Fruit fly (Drosophila melanogaster) whole organism, embryonic: ENCODE measurements around the gene CG8677.

Experiments used
- Ada2b ChIP-seq: fragments of 200-800 bp; sonication (Bioruptor generic); IDR thresholded peaks from 2 replicates; pipeline ENCODE4 v1.3.6; 2022; ENCODE audit warnings: missing biosample characterization, missing genetic modification characterization
- C15 ChIP-seq: fragments of 200-800 bp; sonication (Bioruptor generic); IDR thresholded peaks from 3 replicates; pipeline ENCODE4 v1.3.6; 2022; ENCODE audit warnings: missing biosample characterization, missing genetic modification characterization
- CG11695 ChIP-seq: fragments of 200-800 bp; sonication (Bioruptor generic); IDR thresholded peaks from 3 replicates; pipeline ENCODE4 v1.3.6; 2022; ENCODE audit warnings: missing biosample characterization, missing genetic modification characterization
- CG12219 ChIP-seq: fragments of 200-800 bp; sonication (Bioruptor generic); optimal IDR thresholded peaks from 3 replicates; lab custom pipeline; 2018; ENCODE audit warnings: missing biosample characterization, mild to moderate bottlenecking, missing genetic modification characterization
- CG15479 ChIP-seq: fragments of 200-800 bp; sonication (Bioruptor generic); optimal IDR thresholded peaks from 3 replicates; lab custom pipeline; 2019; ENCODE audit warnings: missing biosample characterization, mild to moderate bottlenecking, missing genetic modification characterization, moderate library complexity
- CG1602 ChIP-seq: fragments of 200-800 bp; sonication (Bioruptor generic); optimal IDR thresholded peaks from 3 replicates; lab custom pipeline; 2016; ENCODE audit warnings: missing biosample characterization, missing genetic modification characterization
- CG1603 ChIP-seq: fragments of 200-800 bp; sonication (Bioruptor generic); optimal IDR thresholded peaks from 2 replicates; lab custom pipeline; 2019; ENCODE audit warnings: missing biosample characterization, mild to moderate bottlenecking, missing genetic modification characterization, moderate library complexity
- CG17186 ChIP-seq: fragments of 200-800 bp; sonication (Bioruptor generic); optimal IDR thresholded peaks from 3 replicates; lab custom pipeline; 2017; ENCODE audit warnings: missing biosample characterization, missing genetic modification reagents, missing genetic modification characterization
- CG2199 ChIP-seq: fragments of 200-800 bp; sonication (Bioruptor generic); IDR thresholded peaks from 3 replicates; pipeline ENCODE4 v1.3.6; 2022; ENCODE audit warnings: missing biosample characterization, missing genetic modification characterization
- CG2678 ChIP-seq: fragments of 200-800 bp; sonication (Bioruptor generic); optimal IDR thresholded peaks from 3 replicates; lab custom pipeline; 2019; ENCODE audit warnings: missing biosample characterization, mild to moderate bottlenecking, missing genetic modification characterization, moderate library complexity
- CG3065 ChIP-seq: fragments of 200-800 bp; sonication (Bioruptor generic); optimal IDR thresholded peaks from 2 replicates; lab custom pipeline; 2016; ENCODE audit warnings: missing biosample characterization, missing genetic modification characterization
- CG5953 ChIP-seq: fragments of 200-800 bp; sonication (Bioruptor generic); IDR thresholded peaks from 2 replicates; pipeline ENCODE4 v1.3.6; 2022; ENCODE audit warnings: missing biosample characterization, missing genetic modification characterization
- CG7556 ChIP-seq: fragments of 200-800 bp; sonication (Bioruptor generic); optimal IDR thresholded peaks from 2 replicates; lab custom pipeline; 2017; ENCODE audit warnings: missing biosample characterization, mild to moderate bottlenecking, missing genetic modification characterization
- CG7839 ChIP-seq: fragments of 200-800 bp; sonication (Bioruptor generic); optimal IDR thresholded peaks from 3 replicates; lab custom pipeline; 2018; ENCODE audit warnings: missing biosample characterization, mild to moderate bottlenecking, missing genetic modification characterization, moderate library complexity
- CG8290 ChIP-seq, 3 experiments: fragments of 200-800 bp; sonication (Bioruptor generic); optimal IDR thresholded peaks; 2 replicates each; lab custom pipeline; 2016 to 2019; ENCODE audit warnings: missing biosample characterization in 3 of 3, missing genetic modification characterization in 3 of 3, mild to moderate bottlenecking in 2 of 3, moderate library complexity in 1 of 3
- CG8944 ChIP-seq: fragments of 200-800 bp; sonication (Bioruptor generic); optimal IDR thresholded peaks from 3 replicates; lab custom pipeline; 2016; ENCODE audit warnings: missing biosample characterization, missing genetic modification characterization
- CHES-1-like ChIP-seq: fragments of 200-800 bp; sonication (Bioruptor generic); optimal IDR thresholded peaks from 2 replicates; lab custom pipeline; 2016; ENCODE audit warnings: missing biosample characterization, missing genetic modification characterization
- Chrac-16 ChIP-seq: fragments of 200-800 bp; sonication (Bioruptor generic); optimal IDR thresholded peaks from 3 replicates; lab custom pipeline; 2016; ENCODE audit warnings: missing biosample characterization, missing genetic modification characterization
- Dp ChIP-seq: fragments of 200-800 bp; sonication (Bioruptor generic); optimal IDR thresholded peaks from 2 replicates; lab custom pipeline; 2018; ENCODE audit warnings: missing biosample characterization, mild to moderate bottlenecking, missing genetic modification characterization, moderate library complexity
- GATAe ChIP-seq: fragments of 200-800 bp; sonication (Bioruptor generic); conservative IDR thresholded peaks from 2 replicates; pipeline ENCODE4 v1.3.6; 2022; ENCODE audit warnings: missing biosample characterization, missing genetic modification characterization
- Gsc ChIP-seq: fragments of 200-800 bp; sonication (Bioruptor generic); IDR thresholded peaks from 2 replicates; pipeline ENCODE4 v1.3.6; 2022; ENCODE audit warnings: missing biosample characterization, missing genetic modification characterization
- Hsf ChIP-seq: fragments of 200-800 bp; sonication (Bioruptor generic); optimal IDR thresholded peaks from 3 replicates; lab custom pipeline; 2016; ENCODE audit warnings: missing biosample characterization, missing genetic modification characterization
- Max ChIP-seq: fragments of 200-800 bp; sonication (Bioruptor generic); optimal IDR thresholded peaks from 2 replicates; lab custom pipeline; 2016; ENCODE audit warnings: missing biosample characterization, mild to moderate bottlenecking, missing genetic modification characterization
- Mrtf ChIP-seq: fragments of 200-800 bp; sonication (Bioruptor generic); IDR thresholded peaks from 3 replicates; pipeline ENCODE4 v1.3.6; 2022; ENCODE audit warnings: missing biosample characterization, missing genetic modification characterization
- Ravus ChIP-seq: fragments of 200-800 bp; sonication (Bioruptor generic); IDR thresholded peaks from 2 replicates; pipeline ENCODE4 v1.3.6; 2022; ENCODE audit warnings: missing biosample characterization, missing genetic modification characterization
- YL-1 ChIP-seq: fragments of 200-800 bp; sonication (Bioruptor generic); optimal IDR thresholded peaks from 3 replicates; lab custom pipeline; 2017; ENCODE audit warnings: missing biosample characterization, mild to moderate bottlenecking, missing genetic modification characterization
- ara ChIP-seq: fragments of 200-800 bp; sonication (Bioruptor generic); IDR thresholded peaks from 2 replicates; pipeline ENCODE4 v1.3.6; 2022; ENCODE audit warnings: missing biosample characterization, missing genetic modification characterization
- cato ChIP-seq: fragments of 200-800 bp; sonication (Bioruptor generic); optimal IDR thresholded peaks from 2 replicates; lab custom pipeline; 2016; ENCODE audit warnings: missing biosample characterization, missing genetic modification characterization, borderline replicate concordance
- chif ChIP-seq, 2 experiments: fragments of 200-800 bp; sonication (Bioruptor generic); optimal IDR thresholded peaks; 3 replicates each; lab custom pipeline; 2016; ENCODE audit warnings: missing biosample characterization in 2 of 2, missing genetic modification characterization in 2 of 2
- dpn ChIP-seq, 2 experiments: fragments of 200-800 bp; sonication (Bioruptor generic); optimal IDR thresholded peaks; 3 replicates each; lab custom pipeline; 2016; ENCODE audit warnings: missing biosample characterization in 2 of 2, missing genetic modification characterization in 2 of 2
- emc ChIP-seq: fragments of 200-800 bp; sonication (Bioruptor generic); optimal IDR thresholded peaks from 2 replicates; lab custom pipeline; 2016; ENCODE audit warnings: missing biosample characterization, missing genetic modification characterization
- ems ChIP-seq: fragments of 200-800 bp; sonication (Bioruptor generic); optimal IDR thresholded peaks from 3 replicates; lab custom pipeline; 2016; ENCODE audit warnings: missing biosample characterization, missing genetic modification characterization
- esg ChIP-seq: fragments of 200-800 bp; sonication (Bioruptor generic); conservative IDR thresholded peaks from 2 replicates; pipeline ENCODE4 v1.3.6; 2022; ENCODE audit warnings: missing biosample characterization, missing genetic modification characterization
- fu2 ChIP-seq: fragments of 200-800 bp; sonication (Bioruptor generic); optimal IDR thresholded peaks from 2 replicates; lab custom pipeline; 2016; ENCODE audit warnings: missing biosample characterization, missing genetic modification characterization
- gfzf ChIP-seq: fragments of 200-800 bp; sonication (Bioruptor generic); optimal IDR thresholded peaks from 2 replicates; lab custom pipeline; 2016; ENCODE audit warnings: missing biosample characterization, mild to moderate bottlenecking, missing genetic modification characterization, moderate library complexity
- h ChIP-seq: fragments of >200 bp; optimal IDR thresholded peaks from 2 replicates; lab custom pipeline; 2017
- hbn ChIP-seq: fragments of 200-800 bp; sonication (Bioruptor generic); IDR thresholded peaks from 2 replicates; pipeline ENCODE4 v1.3.6; 2022; ENCODE audit warnings: missing biosample characterization, missing genetic modification characterization; ENCODE audit not compliant: partially characterized antibody
- her ChIP-seq: fragments of 200-800 bp; sonication (Bioruptor generic); optimal IDR thresholded peaks from 2 replicates; lab custom pipeline; 2016; ENCODE audit warnings: missing biosample characterization, missing genetic modification characterization
- insv ChIP-seq, 2 experiments: fragments of 200-800 bp; sonication (Bioruptor generic); optimal IDR thresholded peaks; 3 replicates each; lab custom pipeline; 2016 to 2018; ENCODE audit warnings: missing biosample characterization in 2 of 2, missing genetic modification characterization in 2 of 2
- inv ChIP-seq: fragments of 200-800 bp; sonication (Bioruptor generic); IDR thresholded peaks from 2 replicates; pipeline ENCODE4 v1.3.6; 2022; ENCODE audit warnings: missing biosample characterization, missing genetic modification characterization; ENCODE audit not compliant: partially characterized antibody
- klu ChIP-seq: fragments of 200-800 bp; sonication (Bioruptor generic); IDR thresholded peaks from 2 replicates; pipeline ENCODE4 v1.3.6; 2022; ENCODE audit warnings: missing biosample characterization, missing genetic modification characterization
- lbe ChIP-seq: fragments of 200-800 bp; sonication (Bioruptor generic); optimal IDR thresholded peaks from 2 replicates; lab custom pipeline; 2016; ENCODE audit warnings: missing biosample characterization, mild to moderate bottlenecking, missing genetic modification characterization
- pan ChIP-seq, 4 experiments: fragments of >200 bp in 3 of 4; fragments of 200-800 bp in 1 of 4; sonication (Bioruptor generic) in 1 of 4; optimal IDR thresholded peaks in 3 of 4; IDR thresholded peaks in 1 of 4; 2 replicates each; pipeline versions ENCODE4 v1.3.6 to Lab custom; 2017 to 2022; ENCODE audit warnings: missing biosample characterization in 2 of 4, missing genetic modification characterization in 2 of 4, mixed read lengths in 1 of 4
- prd ChIP-seq, 3 experiments: fragments of >200 bp in 2 of 3; fragments of 200-800 bp in 1 of 3; sonication (Bioruptor generic) in 1 of 3; optimal IDR thresholded peaks in 2 of 3; IDR thresholded peaks in 1 of 3; 2 replicates in 2 of 3; 3 replicates in 1 of 3; pipeline versions ENCODE4 v1.3.6 to Lab custom; 2017 to 2022; ENCODE audit warnings: missing biosample characterization in 1 of 3, missing genetic modification characterization in 1 of 3
- pum ChIP-seq: fragments of 200-800 bp; sonication (Bioruptor generic); optimal IDR thresholded peaks from 2 replicates; lab custom pipeline; 2016; ENCODE audit warnings: missing biosample characterization, missing genetic modification characterization
- slp2 ChIP-seq: fragments of 200-800 bp; sonication (Bioruptor generic); optimal IDR thresholded peaks from 2 replicates; lab custom pipeline; 2016; ENCODE audit warnings: missing biosample characterization, missing genetic modification characterization
- sqz ChIP-seq: fragments of 200-800 bp; sonication (Bioruptor generic); optimal IDR thresholded peaks from 3 replicates; lab custom pipeline; 2018; ENCODE audit warnings: missing biosample characterization, mild to moderate bottlenecking, missing genetic modification characterization
- stwl ChIP-seq: fragments of 200-800 bp; sonication (Bioruptor generic); optimal IDR thresholded peaks from 3 replicates; lab custom pipeline; 2018; ENCODE audit warnings: missing biosample characterization, mild to moderate bottlenecking, missing genetic modification characterization, moderate library complexity
- zf30C ChIP-seq: fragments of 200-800 bp; sonication (Bioruptor generic); optimal IDR thresholded peaks from 3 replicates; lab custom pipeline; 2018; ENCODE audit warnings: missing biosample characterization, mild to moderate bottlenecking, missing genetic modification characterization

CG8677 gene

dm6 chr2L:21250519-21251336 is 29.6 kb downstream of the CG8677 start (continued):
- TF ChIP-seq dpn (GFP tag; optimal IDR thresholded peaks at IDR 0.05; lab: Kevin White, UChicago) = no peak
- TF ChIP-seq CG1602 (GFP tag; lab: Kevin White, UChicago) = no peak
- TF ChIP-seq ara (GFP tag; lab: Robert Waterston, UW) = no peak
- TF ChIP-seq CG2199 (GFP tag; lab: Robert Waterston, UW) = peak; percentile 88
- TF ChIP-seq CG2678 (tag; lab: Kevin White, UChicago) = no peak
- TF ChIP-seq CG3065 (GFP tag; lab: Kevin White, UChicago) = no peak
- no peak for TF ChIP-seq CG8944 (GFP tag; lab: Kevin White, UChicago)
- no peak for TF ChIP-seq CG1603 (tag; lab: Kevin White, UChicago)
- TF ChIP-seq CG5953 (GFP tag; lab: Robert Waterston, UW) = no peak
- no peak for TF ChIP-seq slp2
- no peak for TF ChIP-seq ems (GFP tag; lab: Kevin White, UChicago)
- peak; percentile 11 for TF ChIP-seq CG8290 (GFP tag; optimal IDR thresholded peaks at IDR 0.05; lab: Kevin White, UChicago)
- no peak for TF ChIP-seq CG8290 (tag; optimal IDR thresholded peaks at IDR 0.05; lab: Kevin White, UChicago)
- no peak for TF ChIP-seq pan (optimal IDR thresholded peaks at IDR 0.05; lab: Kevin White, UChicago)
- no peak for TF ChIP-seq pan (GFP tag; optimal IDR thresholded peaks at IDR 0.05 in 1 of 2, IDR thresholded peaks at IDR 0.05 in 1 of 2)
- TF ChIP-seq prd (optimal IDR thresholded peaks at IDR 0.05; lab: Kevin White, UChicago) = no peak
- no peak for TF ChIP-seq prd (GFP tag; IDR thresholded peaks at IDR 0.05; lab: Robert Waterston, UW)
- TF ChIP-seq CHES-1-like = no peak
- peak; percentile 78 for TF ChIP-seq lbe (GFP tag; lab: Kevin White, UChicago)
- TF ChIP-seq cato = no peak
- no peak for TF ChIP-seq YL-1
- no peak for TF ChIP-seq inv (GFP tag; lab: Robert Waterston, UW)
- no peak for TF ChIP-seq CG7556 (GFP tag; lab: Kevin White, UChicago)
- no peak for TF ChIP-seq CG12219 (GFP tag; lab: Kevin White, UChicago)
- no peak for TF ChIP-seq CG7839 (tag; lab: Kevin White, UChicago)
- no peak for TF ChIP-seq Ravus (GFP tag; lab: Robert Waterston, UW)
- TF ChIP-seq insv (GFP tag; optimal IDR thresholded peaks at IDR 0.05; lab: Kevin White, UChicago) = no peak
- no peak for TF ChIP-seq fu2 (GFP tag; lab: Kevin White, UChicago)
- TF ChIP-seq CG15479 (GFP tag; lab: Kevin White, UChicago) = peak; percentile 46
- TF ChIP-seq Max (GFP tag; lab: Kevin White, UChicago) = no peak
- TF ChIP-seq h (lab: Kevin White, UChicago) = no peak
- TF ChIP-seq stwl = no peak
- TF ChIP-seq Dp (GFP tag; lab: Kevin White, UChicago) = no peak
- peak; percentile 39; the same call in 1 of the 2 replicates for TF ChIP-seq hbn (GFP tag; lab: Robert Waterston, UW)
- TF ChIP-seq chif (GFP tag; optimal IDR thresholded peaks at IDR 0.05; lab: Kevin White, UChicago) = no peak
- TF ChIP-seq sqz (GFP tag; lab: Kevin White, UChicago) = peak; percentile 55
- TF ChIP-seq her = no peak
- no peak for TF ChIP-seq klu (GFP tag; lab: Robert Waterston, UW)
- no peak for TF ChIP-seq C15
- no peak for TF ChIP-seq CG17186 (GFP tag; lab: Kevin White, UChicago)
- no peak for TF ChIP-seq pum
- TF ChIP-seq Mrtf (GFP tag; lab: Robert Waterston, UW) = no peak
- TF ChIP-seq esg (GFP tag; lab: Robert Waterston, UW) = no peak
- no peak for TF ChIP-seq zf30C
- no peak for TF ChIP-seq gfzf
- no peak for TF ChIP-seq Gsc (GFP tag; lab: Robert Waterston, UW)
- no peak for TF ChIP-seq Chrac-16 (GFP tag; lab: Kevin White, UChicago)
- no peak; the same call in 2 of the 3 replicates for TF ChIP-seq CG11695 (GFP tag; lab: Robert Waterston, UW)
- no peak for TF ChIP-seq Hsf (GFP tag; lab: Kevin White, UChicago)
- TF ChIP-seq emc (GFP tag; lab: Kevin White, UChicago) = no peak
- no peak for TF ChIP-seq GATAe (GFP tag; lab: Robert Waterston, UW)
- no peak for TF ChIP-seq Ada2b
